Fruit fly (Drosophila melanogaster) whole organism, embryonic: ENCODE results near the gene yellow-f.
A peak's percentile ranks its signal among the peaks of the same experiment; 100 is the strongest.

Experiments used
- Atf-2 ChIP-seq: fragments of 200-800 bp; sonication (Bioruptor generic); optimal IDR thresholded peaks from 2 replicates; lab custom pipeline; 2016; ENCODE audit warnings: missing biosample characterization, missing genetic modification characterization
- Atf6 ChIP-seq: fragments of 200-800 bp; sonication (Bioruptor generic); IDR thresholded peaks from 2 replicates; pipeline ENCODE4 v1.3.6; 2022; ENCODE audit warnings: missing biosample characterization, missing genetic modification characterization
- BEAF-32 ChIP-seq: fragments of 200-800 bp; sonication (Bioruptor generic); optimal IDR thresholded peaks from 3 replicates; lab custom pipeline; 2017; ENCODE audit warnings: missing biosample characterization, missing genetic modification characterization, mild to moderate bottlenecking, moderate library complexity, missing genetic modification reagents
- Bdp1 ChIP-seq: fragments of 200-800 bp; sonication (Bioruptor generic); optimal IDR thresholded peaks from 3 replicates; lab custom pipeline; 2016; ENCODE audit warnings: missing biosample characterization, missing genetic modification characterization
- CG10431 ChIP-seq: fragments of 200-800 bp; sonication (Bioruptor generic); optimal IDR thresholded peaks from 3 replicates; lab custom pipeline; 2018; ENCODE audit warnings: missing biosample characterization, mild to moderate bottlenecking, missing genetic modification characterization
- CG10654 ChIP-seq: fragments of 200-800 bp; sonication (Bioruptor generic); optimal IDR thresholded peaks from 2 replicates; lab custom pipeline; 2016; ENCODE audit warnings: missing biosample characterization, missing genetic modification characterization
- CG11504 ChIP-seq: fragments of 200-800 bp; sonication (Bioruptor generic); optimal IDR thresholded peaks from 3 replicates; lab custom pipeline; 2019; ENCODE audit warnings: missing biosample characterization, mild to moderate bottlenecking, missing genetic modification characterization, moderate library complexity
- CG1233 ChIP-seq: fragments of 200-800 bp; sonication (Bioruptor generic); optimal IDR thresholded peaks from 4 replicates; lab custom pipeline; 2018; ENCODE audit warnings: missing biosample characterization, mild to moderate bottlenecking, missing genetic modification characterization
- CG14014 ChIP-seq: fragments of 200-800 bp; sonication (Bioruptor generic); IDR thresholded peaks from 2 replicates; pipeline ENCODE4 v1.3.6; 2022; ENCODE audit warnings: missing biosample characterization, missing genetic modification characterization
- CG14050 ChIP-seq: fragments of 200-800 bp; sonication (Bioruptor generic); IDR thresholded peaks from 3 replicates; pipeline ENCODE4 v1.3.6; 2022; ENCODE audit warnings: missing biosample characterization, missing genetic modification characterization
- CG15269 ChIP-seq: fragments of 200-800 bp; sonication (Bioruptor generic); optimal IDR thresholded peaks from 2 replicates; lab custom pipeline; 2018; ENCODE audit warnings: missing biosample characterization, mild to moderate bottlenecking, missing genetic modification characterization, moderate library complexity
- CG17359 ChIP-seq: fragments of 200-800 bp; sonication (Bioruptor generic); optimal IDR thresholded peaks from 3 replicates; lab custom pipeline; 2018; ENCODE audit warnings: missing biosample characterization, mild to moderate bottlenecking, missing genetic modification characterization, moderate library complexity
- CG18476 ChIP-seq: fragments of 200-800 bp; sonication (Bioruptor generic); optimal IDR thresholded peaks from 2 replicates; lab custom pipeline; 2016; ENCODE audit warnings: missing biosample characterization, mild to moderate bottlenecking, missing genetic modification characterization
- CG31388 ChIP-seq: fragments of 200-800 bp; sonication (Bioruptor generic); optimal IDR thresholded peaks from 2 replicates; lab custom pipeline; 2016; ENCODE audit warnings: missing biosample characterization, missing genetic modification characterization
- CG6254 ChIP-seq: fragments of 200-800 bp; sonication (Bioruptor generic); optimal IDR thresholded peaks from 3 replicates; lab custom pipeline; 2017; ENCODE audit warnings: mild to moderate bottlenecking, missing biosample characterization, missing genetic modification reagents, missing genetic modification characterization
- CG6791 ChIP-seq: fragments of 200-800 bp; sonication (Bioruptor generic); IDR thresholded peaks from 3 replicates; pipeline ENCODE4 v1.3.6; 2022; ENCODE audit warnings: missing biosample characterization, missing genetic modification characterization; ENCODE audit not compliant: partially characterized antibody
- CG8290 ChIP-seq, 3 experiments: fragments of 200-800 bp; sonication (Bioruptor generic); optimal IDR thresholded peaks; 2 replicates each; lab custom pipeline; 2016 to 2019; ENCODE audit warnings: missing biosample characterization in 3 of 3, missing genetic modification characterization in 3 of 3, mild to moderate bottlenecking in 2 of 3, moderate library complexity in 1 of 3
- CkIIα-i1 ChIP-seq: fragments of 200-800 bp; sonication (Bioruptor generic); IDR thresholded peaks from 2 replicates; pipeline ENCODE4 v1.3.6; 2022; ENCODE audit warnings: missing biosample characterization, missing genetic modification characterization
- D19B ChIP-seq: fragments of 200-800 bp; sonication (Bioruptor generic); optimal IDR thresholded peaks from 2 replicates; lab custom pipeline; 2017; ENCODE audit warnings: missing biosample characterization, mild to moderate bottlenecking, missing genetic modification characterization
- Dip2 ChIP-seq: fragments of 200-800 bp; sonication (Bioruptor generic); IDR thresholded peaks from 2 replicates; pipeline ENCODE4 v1.3.6; 2022; ENCODE audit warnings: missing biosample characterization, missing genetic modification characterization
- Drgx ChIP-seq: fragments of 200-800 bp; sonication (Bioruptor generic); IDR thresholded peaks from 2 replicates; pipeline ENCODE4 v1.3.6; 2022; ENCODE audit warnings: missing biosample characterization, missing genetic modification characterization
- ERR ChIP-seq: fragments of 200-800 bp; sonication (Bioruptor generic); optimal IDR thresholded peaks from 2 replicates; lab custom pipeline; 2016; ENCODE audit warnings: missing biosample characterization, missing genetic modification characterization
- Gsc ChIP-seq: fragments of 200-800 bp; sonication (Bioruptor generic); IDR thresholded peaks from 2 replicates; pipeline ENCODE4 v1.3.6; 2022; ENCODE audit warnings: missing biosample characterization, missing genetic modification characterization
- Lim3 ChIP-seq: fragments of 200-800 bp; sonication (Bioruptor generic); IDR thresholded peaks from 2 replicates; pipeline ENCODE4 v1.3.6; 2022; ENCODE audit warnings: missing biosample characterization, missing genetic modification characterization
- NK7.1 ChIP-seq: fragments of 200-800 bp; sonication (Bioruptor generic); optimal IDR thresholded peaks from 3 replicates; lab custom pipeline; 2016; ENCODE audit warnings: missing biosample characterization, missing genetic modification characterization
- Oaz ChIP-seq: fragments of 200-800 bp; sonication (Bioruptor generic); IDR thresholded peaks from 2 replicates; pipeline ENCODE4 v1.3.6; 2022; ENCODE audit warnings: missing biosample characterization, missing genetic modification characterization
- Ptx1 ChIP-seq: fragments of 200-800 bp; sonication (Bioruptor generic); IDR thresholded peaks from 2 replicates; pipeline ENCODE4 v1.3.6; 2022; ENCODE audit warnings: missing biosample characterization, missing genetic modification characterization
- Scr ChIP-seq: fragments of 200-800 bp; sonication (Bioruptor generic); IDR thresholded peaks from 2 replicates; pipeline ENCODE4 v1.3.6; 2022; ENCODE audit warnings: missing biosample characterization, missing genetic modification characterization; ENCODE audit not compliant: partially characterized antibody
- Sin3A ChIP-seq: fragments of >200 bp; optimal IDR thresholded peaks from 2 replicates; lab custom pipeline; 2018
- Xbp1 ChIP-seq: fragments of 200-800 bp; sonication (Bioruptor generic); optimal IDR thresholded peaks from 3 replicates; lab custom pipeline; 2016; ENCODE audit warnings: missing biosample characterization, mild to moderate bottlenecking, missing genetic modification characterization
- ato ChIP-seq: fragments of 200-800 bp; sonication (Bioruptor generic); IDR thresholded peaks from 2 replicates; pipeline ENCODE4 v1.3.6; 2022; ENCODE audit warnings: missing biosample characterization, missing genetic modification characterization; ENCODE audit not compliant: partially characterized antibody
- bowl ChIP-seq: fragments of 200-800 bp; sonication (Bioruptor generic); IDR thresholded peaks from 2 replicates; pipeline ENCODE4 v1.3.6; 2022; ENCODE audit warnings: missing biosample characterization, missing genetic modification characterization
- br ChIP-seq: fragments of >200 bp; optimal IDR thresholded peaks from 2 replicates; lab custom pipeline; 2017
- bsh ChIP-seq, 2 experiments: fragments of 200-800 bp; sonication (Bioruptor generic); optimal IDR thresholded peaks; 2 replicates each; lab custom pipeline; 2017 to 2018; ENCODE audit warnings: mild to moderate bottlenecking in 2 of 2, missing biosample characterization in 2 of 2, missing genetic modification characterization in 2 of 2, moderate library complexity in 1 of 2
- ken ChIP-seq: fragments of 200-800 bp; sonication (Bioruptor generic); IDR thresholded peaks from 3 replicates; pipeline ENCODE4 v1.3.6; 2022; ENCODE audit warnings: missing biosample characterization, missing genetic modification characterization
- klu ChIP-seq: fragments of 200-800 bp; sonication (Bioruptor generic); IDR thresholded peaks from 2 replicates; pipeline ENCODE4 v1.3.6; 2022; ENCODE audit warnings: missing biosample characterization, missing genetic modification characterization
- lbe ChIP-seq: fragments of 200-800 bp; sonication (Bioruptor generic); optimal IDR thresholded peaks from 2 replicates; lab custom pipeline; 2016; ENCODE audit warnings: missing biosample characterization, mild to moderate bottlenecking, missing genetic modification characterization
- p53 ChIP-seq: fragments of 200-800 bp; sonication (Bioruptor generic); optimal IDR thresholded peaks from 2 replicates; lab custom pipeline; 2016; ENCODE audit warnings: missing biosample characterization, missing genetic modification characterization
- pb ChIP-seq: fragments of 200-800 bp; sonication (Bioruptor generic); optimal IDR thresholded peaks from 3 replicates; lab custom pipeline; 2016; ENCODE audit warnings: missing biosample characterization, missing genetic modification characterization
- pfk ChIP-seq: fragments of 200-800 bp; sonication (Bioruptor generic); optimal IDR thresholded peaks from 2 replicates; lab custom pipeline; 2018; ENCODE audit warnings: missing biosample characterization, mild to moderate bottlenecking, missing genetic modification characterization, moderate library complexity
- pnt ChIP-seq: fragments of 200-800 bp; sonication (Bioruptor generic); optimal IDR thresholded peaks from 3 replicates; lab custom pipeline; 2016; ENCODE audit warnings: missing biosample characterization, missing genetic modification characterization
- pros ChIP-seq: fragments of 200-800 bp; sonication (Bioruptor generic); optimal IDR thresholded peaks from 3 replicates; lab custom pipeline; 2019; ENCODE audit warnings: missing biosample characterization, mild to moderate bottlenecking, missing genetic modification characterization, moderate library complexity
- psq ChIP-seq: fragments of 200-800 bp; sonication (Bioruptor generic); optimal IDR thresholded peaks from 2 replicates; lab custom pipeline; 2017; ENCODE audit warnings: missing biosample characterization, missing genetic modification characterization
- schlank ChIP-seq: fragments of 200-800 bp; sonication (Bioruptor generic); optimal IDR thresholded peaks from 2 replicates; lab custom pipeline; 2018; ENCODE audit warnings: missing biosample characterization, mild to moderate bottlenecking, missing genetic modification characterization
- sim ChIP-seq: fragments of 200-800 bp; sonication (Bioruptor generic); IDR thresholded peaks from 2 replicates; pipeline ENCODE4 v1.3.6; 2022; ENCODE audit warnings: missing biosample characterization, missing genetic modification characterization
- so ChIP-seq: fragments of 200-800 bp; sonication (Bioruptor generic); IDR thresholded peaks from 3 replicates; pipeline ENCODE4 v1.3.6; 2022; ENCODE audit warnings: missing biosample characterization, missing genetic modification characterization
- unc-4 ChIP-seq: fragments of 200-800 bp; sonication (Bioruptor generic); IDR thresholded peaks from 2 replicates; pipeline ENCODE4 v1.3.6; 2022; ENCODE audit warnings: missing biosample characterization, missing genetic modification characterization; ENCODE audit not compliant: partially characterized antibody
- usp ChIP-seq: fragments of >200 bp; optimal IDR thresholded peaks from 2 replicates; lab custom pipeline; 2017; ENCODE audit warnings: missing biosample characterization, missing genetic modification characterization
- wor ChIP-seq: fragments of 200-800 bp; sonication (Bioruptor generic); IDR thresholded peaks from 2 replicates; pipeline ENCODE4 v1.3.6; 2022; ENCODE audit warnings: missing biosample characterization, missing genetic modification characterization

yellow-f gene

dm6 chr3R:12960929-12961855 is 31.8 kb downstream of the yellow-f start, which contains the start of gene Spc25 (continued):
- peak; percentile 17 for TF ChIP-seq CG15269
- TF ChIP-seq Xbp1 (GFP tag; lab: Kevin White, UChicago) = peak; percentile 68
- TF ChIP-seq ato (GFP tag; lab: Robert Waterston, UW) = peak; percentile 95
- peak; percentile 58 for TF ChIP-seq Atf6 (GFP tag; lab: Robert Waterston, UW)
- TF ChIP-seq CG1233 (GFP tag; lab: Kevin White, UChicago) = no peak
- peak; percentile 70 for TF ChIP-seq CG8290 (GFP tag; optimal IDR thresholded peaks at IDR 0.05; lab: Kevin White, UChicago)
- TF ChIP-seq CG8290 (tag; optimal IDR thresholded peaks at IDR 0.05; lab: Kevin White, UChicago) = peak in 1 of 2 experiments; percentile 37
- no peak for TF ChIP-seq schlank (tag; lab: Kevin White, UChicago)
- no peak for TF ChIP-seq klu (GFP tag; lab: Robert Waterston, UW)
- TF ChIP-seq Bdp1 (GFP tag; lab: Kevin White, UChicago) = peak; percentile 43
- TF ChIP-seq lbe (GFP tag; lab: Kevin White, UChicago) = no peak
- peak; percentile 65 for TF ChIP-seq pnt (GFP tag; lab: Kevin White, UChicago)
- TF ChIP-seq CG6791 (GFP tag; lab: Robert Waterston, UW) = peak; percentile 96
- peak; percentile 94 for TF ChIP-seq Scr (GFP tag; lab: Robert Waterston, UW)
- no peak for TF ChIP-seq so (GFP tag; lab: Robert Waterston, UW)
- TF ChIP-seq unc-4 = peak; percentile 93
- TF ChIP-seq Ptx1 (GFP tag; lab: Robert Waterston, UW) = 0 out of 2 replicates have a peak, but pooled peaks have one; percentile 39
- TF ChIP-seq BEAF-32 (GFP tag; lab: Kevin White, UChicago) = peak; percentile 91
- no peak for TF ChIP-seq CG17359 (tag; lab: Kevin White, UChicago)
- TF ChIP-seq Atf-2 (GFP tag; lab: Kevin White, UChicago) = peak; percentile 46
- 0 out of 2 replicates have a peak, but pooled peaks have one; percentile 20 for TF ChIP-seq CG14014 (GFP tag; lab: Robert Waterston, UW)
- TF ChIP-seq CkIIα-i1 (GFP tag; lab: Robert Waterston, UW) = no peak
- TF ChIP-seq ken (GFP tag; lab: Robert Waterston, UW) = peak; percentile 75; the same call in 2 of the 3 replicates
- no peak for TF ChIP-seq bowl
- TF ChIP-seq CG6254 = no peak
- TF ChIP-seq pfk (GFP tag; lab: Kevin White, UChicago) = no peak
- TF ChIP-seq CG31388 (GFP tag; lab: Kevin White, UChicago) = no peak
- TF ChIP-seq D19B (GFP tag; lab: Kevin White, UChicago) = no peak
- TF ChIP-seq Lim3 (GFP tag; lab: Robert Waterston, UW) = no peak
- TF ChIP-seq CG10431 = no peak
- no peak for TF ChIP-seq NK7.1 (GFP tag; lab: Kevin White, UChicago)
- no peak for TF ChIP-seq pb
- peak; percentile 87 for TF ChIP-seq Sin3A (lab: Kevin White, UChicago)
- no peak for TF ChIP-seq wor (GFP tag; lab: Robert Waterston, UW)
- TF ChIP-seq CG10654 (GFP tag; lab: Kevin White, UChicago) = peak; percentile 35
- no peak for TF ChIP-seq CG14050 (GFP tag; lab: Robert Waterston, UW)
- no peak for TF ChIP-seq usp
- no peak for TF ChIP-seq br
- TF ChIP-seq Oaz = no peak
- TF ChIP-seq CG11504 = peak; percentile 26
- peak; percentile 34 for TF ChIP-seq p53 (GFP tag; lab: Kevin White, UChicago)
- TF ChIP-seq Gsc (GFP tag; lab: Robert Waterston, UW) = no peak
- TF ChIP-seq CG18476 = no peak
- TF ChIP-seq ERR = peak; percentile 79
- no peak for TF ChIP-seq Drgx
- TF ChIP-seq Dip2 (GFP tag; lab: Robert Waterston, UW) = no peak
- no peak for TF ChIP-seq sim (GFP tag; lab: Robert Waterston, UW)
- TF ChIP-seq pros (GFP tag; lab: Kevin White, UChicago) = no peak
- peak in 1 of 2 experiments; percentile 2 for TF ChIP-seq bsh (GFP tag; optimal IDR thresholded peaks at IDR 0.05; lab: Kevin White, UChicago)
- peak; percentile 4 for TF ChIP-seq psq (GFP tag; lab: Kevin White, UChicago)
